Worm (Caenorhabditis elegans) whole organism, midembryonic: ENCODE data around the gene clec-86.

Source experiments
- T22C8.4 ChIP-seq: fragments of 200-800 bp; sonication (Bioruptor generic); IDR thresholded peaks from 2 replicates; pipeline ENCODE4 v1.3.6; 2022; ENCODE audit warnings: missing genetic modification characterization, missing compliant biosample characterization
- cog-1 ChIP-seq: sonication (generic microtip); optimal IDR thresholded peaks from 2 replicates; lab custom pipeline; 2016; ENCODE audit warnings: missing genetic modification characterization, missing compliant biosample characterization
- flt-1 ChIP-seq: fragments of 200-800 bp; sonication (Bioruptor generic); IDR thresholded peaks from 2 replicates; pipeline ENCODE4 v1.3.6; 2022; ENCODE audit warnings: missing genetic modification characterization, missing compliant biosample characterization
- klf-2 ChIP-seq: fragments of 200-800 bp; sonication (Bioruptor generic); conservative IDR thresholded peaks from 2 replicates; pipeline ENCODE4 v1.3.6; 2022; ENCODE audit warnings: missing genetic modification reagents, missing genetic modification characterization, missing compliant biosample characterization
- med-1 ChIP-seq: sonication (generic microtip); optimal IDR thresholded peaks from 2 replicates; lab custom pipeline; 2017; ENCODE audit warnings: missing genetic modification characterization, mild to moderate bottlenecking, missing compliant biosample characterization, antibody characterized with exemption, missing genetic modification reagents; ENCODE audit not compliant: insufficient read depth
- ref-1 ChIP-seq: fragments of 200-800 bp; sonication (Bioruptor generic); conservative IDR thresholded peaks from 2 replicates; pipeline ENCODE4 v1.3.6; 2022; ENCODE audit warnings: missing genetic modification reagents, missing genetic modification characterization, missing compliant biosample characterization
- tab-1 ChIP-seq: fragments of 200-800 bp; sonication (Bioruptor generic); IDR thresholded peaks from 2 replicates; pipeline ENCODE4 v1.3.6; 2022; ENCODE audit warnings: missing genetic modification characterization, missing compliant biosample characterization
- ztf-23 ChIP-seq: fragments of 200-800 bp; sonication (Bioruptor generic); IDR thresholded peaks from 2 replicates; pipeline ENCODE4 v1.3.6; 2022; ENCODE audit warnings: missing genetic modification reagents, missing genetic modification characterization, missing compliant biosample characterization
- ztf-29 ChIP-seq: fragments of 200-800 bp; sonication (Bioruptor generic); IDR thresholded peaks from 2 replicates; pipeline ENCODE4 v1.3.6; 2022; ENCODE audit warnings: missing genetic modification reagents, missing genetic modification characterization, missing compliant biosample characterization

Gene clec-86

DNA sequence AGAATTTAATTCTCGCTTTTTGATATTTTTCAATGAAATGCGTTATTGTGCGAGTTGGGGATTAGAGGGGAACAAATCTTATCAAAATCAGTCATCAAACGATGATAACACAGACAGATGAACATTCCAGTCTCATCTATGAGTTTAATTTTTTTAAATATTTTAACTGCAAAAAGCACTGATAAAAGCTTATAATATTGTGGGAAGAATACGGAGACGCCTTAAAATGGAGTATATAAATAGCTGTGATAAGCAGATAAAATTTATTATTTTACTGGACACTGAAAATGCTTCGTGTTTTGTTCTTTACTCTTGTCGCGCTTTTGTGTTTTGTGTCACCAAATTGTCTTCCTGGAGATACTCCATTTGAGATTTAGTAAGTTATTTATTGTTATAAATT is at the start of gene clec-86:
clec-86 (plus strand) TSS at position 262 of the 400 bp plus-strand sequence.
- no peak for TF ChIP-seq flt-1

DNA sequence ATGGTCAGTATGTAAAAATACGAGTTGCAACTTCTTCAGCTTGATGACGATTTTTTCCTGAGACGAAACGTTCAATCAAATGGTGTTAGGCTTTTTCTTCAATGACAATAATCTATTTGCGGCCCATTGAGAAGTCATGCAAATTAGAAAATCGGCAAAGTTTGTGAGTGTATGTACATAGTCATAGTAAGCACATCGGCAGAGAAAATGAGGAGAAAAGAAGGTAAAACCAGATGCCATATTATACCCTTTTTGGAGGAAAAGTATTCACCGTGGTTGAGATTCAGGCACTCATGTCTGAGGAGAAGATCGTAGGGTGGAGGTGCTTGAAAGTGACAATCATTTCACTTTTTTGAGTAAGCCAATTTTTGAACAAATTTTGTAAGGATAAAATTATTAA is 43.3 kb upstream of the clec-86 start, which contains the start of gene C36B7.5:
C36B7.5 (minus strand) TSS at position 101 of the 400 bp plus-strand sequence.
- TF ChIP-seq ztf-23 (GFP tag; lab: Robert Waterston, UW) (no peak), T22C8.4 (GFP tag; lab: Robert Waterston, UW) (no peak), ztf-29 (GFP tag; lab: Robert Waterston, UW) (no peak), ref-1 (no peak), flt-1 (no peak), klf-2 (GFP tag; lab: Robert Waterston, UW) (no peak), cog-1 (tag; lab: Kevin White, UChicago) (no peak), med-1 (GFP tag; lab: Kevin White, UChicago) (no peak)

DNA sequence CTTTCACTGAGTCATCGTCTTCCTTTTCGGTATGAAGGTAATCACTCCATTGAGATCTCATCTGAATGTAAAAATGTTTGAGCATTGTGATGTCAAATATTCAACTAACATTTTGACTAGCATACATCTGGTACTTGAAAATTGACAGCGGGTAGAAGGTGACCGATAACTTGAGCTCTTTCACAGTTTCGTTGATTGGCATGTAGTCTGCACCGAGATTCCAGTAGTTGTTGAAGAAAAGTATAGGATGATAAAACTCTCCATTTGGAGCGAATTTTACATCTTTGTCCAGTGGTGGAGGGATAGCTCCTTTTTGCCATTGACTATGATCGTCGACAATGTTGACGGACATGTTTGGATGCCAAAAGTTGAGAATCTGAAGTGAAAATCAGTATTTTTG is 40.6 kb upstream of the clec-86 start:
- TF ChIP-seq klf-2 (GFP tag; lab: Robert Waterston, UW): no peak
- no peak for TF ChIP-seq ztf-23 (GFP tag; lab: Robert Waterston, UW)

DNA sequence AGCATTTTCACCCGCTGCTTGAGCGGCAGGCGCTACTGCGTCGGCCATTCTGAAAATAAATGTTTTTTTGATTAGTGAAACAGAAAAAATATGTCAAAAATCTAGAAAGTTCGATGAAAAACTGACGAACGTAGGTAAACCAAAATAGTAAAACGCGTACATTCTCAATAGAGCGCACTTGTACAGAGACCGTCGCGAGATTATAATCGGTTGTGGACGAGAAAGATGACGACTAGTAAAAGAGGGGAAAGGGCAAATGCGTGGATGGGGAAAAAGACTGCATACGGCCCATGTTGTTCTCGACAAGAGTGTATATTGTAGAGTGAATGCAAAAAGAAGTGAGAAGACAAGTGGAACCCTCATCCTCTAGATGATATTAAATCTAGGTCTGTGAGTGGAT is 39.4 kb upstream of the clec-86 start, which contains the start of gene C36B7.6:
C36B7.6 (minus strand) TSS at position 49 of the 400 bp plus-strand sequence.
- TF ChIP-seq ref-1 (no peak), flt-1 (no peak), ztf-23 (GFP tag; lab: Robert Waterston, UW) (no peak), klf-2 (GFP tag; lab: Robert Waterston, UW) (no peak)

DNA sequence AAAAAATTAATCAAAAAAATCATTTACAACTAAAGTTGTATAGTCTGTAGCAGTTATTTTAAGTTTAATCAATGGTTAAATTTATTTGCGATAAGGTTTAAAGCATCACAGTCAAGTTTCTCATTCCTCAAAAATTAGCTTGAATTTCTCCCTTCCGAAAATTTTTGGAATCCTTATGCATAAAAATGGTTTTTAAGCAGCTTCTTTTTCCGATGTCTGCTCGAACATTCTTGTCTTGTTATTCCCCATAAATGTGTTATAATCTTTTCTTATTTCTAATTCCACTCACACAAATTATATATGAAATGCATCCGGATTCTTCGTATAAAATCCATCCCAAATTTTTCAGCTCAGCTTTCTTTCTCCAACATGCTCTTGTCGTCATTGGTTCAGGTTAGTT is 38.2 kb upstream of the clec-86 start, which contains the start of gene C36B7.3:
C36B7.3 (plus strand) TSS at position 301 of the 400 bp plus-strand sequence.
- TF ChIP-seq ref-1 (no peak), ztf-23 (GFP tag; lab: Robert Waterston, UW) (no peak), cog-1 (tag; lab: Kevin White, UChicago) (no peak), tab-1 (GFP tag; lab: Robert Waterston, UW) (no peak), T22C8.4 (GFP tag; lab: Robert Waterston, UW) (no peak)

DNA sequence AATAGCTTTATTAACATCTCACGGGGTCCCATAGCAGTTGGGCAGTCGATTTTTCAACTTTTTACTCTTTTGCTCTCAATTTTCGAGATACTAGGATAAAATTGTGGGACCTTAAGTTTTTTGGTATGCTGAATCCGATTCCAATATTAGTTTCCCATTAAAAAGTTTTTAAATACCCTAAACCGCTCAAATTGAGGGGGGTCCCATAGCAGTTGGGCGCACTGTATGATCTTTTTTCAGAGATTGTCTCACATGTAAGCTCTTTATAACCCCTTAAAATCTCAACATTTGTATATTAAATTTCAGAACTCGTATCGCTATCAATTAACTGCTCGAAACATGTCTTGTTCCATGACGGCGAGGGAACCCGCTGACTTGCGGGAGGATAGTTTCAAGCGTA is 33.6 kb upstream of the clec-86 start, which contains the start of gene C36B7.2:
C36B7.2 (plus strand) TSS at position 301 of the 400 bp plus-strand sequence.
- TF ChIP-seq flt-1 (no peak), cog-1 (tag; lab: Kevin White, UChicago) (no peak), ref-1 (no peak), ztf-23 (GFP tag; lab: Robert Waterston, UW) (no peak), klf-2 (GFP tag; lab: Robert Waterston, UW) (no peak), ztf-29 (GFP tag; lab: Robert Waterston, UW) (no peak), tab-1 (GFP tag; lab: Robert Waterston, UW) (no peak), T22C8.4 (GFP tag; lab: Robert Waterston, UW) (no peak), med-1 (GFP tag; lab: Kevin White, UChicago) (no peak)

DNA sequence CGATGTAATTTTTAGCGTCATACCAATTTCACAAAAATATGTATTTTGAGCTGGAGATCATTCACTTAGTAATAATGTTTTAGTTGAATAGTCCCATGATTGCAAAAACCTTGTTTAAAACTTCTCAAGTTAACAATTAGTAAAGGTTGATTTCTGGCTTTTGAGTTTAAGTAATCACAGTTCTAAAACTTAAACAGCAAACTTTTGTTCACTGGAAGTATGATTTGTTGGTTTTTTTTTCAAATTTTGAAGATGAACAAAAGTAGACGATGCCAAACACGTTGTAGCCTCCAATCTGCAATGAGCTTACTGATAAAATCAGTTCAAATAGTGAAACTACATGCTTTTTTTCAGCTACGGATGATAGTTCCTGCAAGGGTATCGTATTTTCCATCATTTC is 27.1 kb upstream of the clec-86 start, which contains the start of gene C36B7.1:
C36B7.1 (plus strand) TSS at position 301 of the 400 bp plus-strand sequence.
- TF ChIP-seq ref-1 (no peak), T22C8.4 (GFP tag; lab: Robert Waterston, UW) (no peak), klf-2 (GFP tag; lab: Robert Waterston, UW) (no peak), tab-1 (GFP tag; lab: Robert Waterston, UW) (no peak), ztf-23 (GFP tag; lab: Robert Waterston, UW) (no peak), cog-1 (tag; lab: Kevin White, UChicago) (no peak), ztf-29 (GFP tag; lab: Robert Waterston, UW) (no peak), med-1 (GFP tag; lab: Kevin White, UChicago) (no peak), flt-1 (no peak)

DNA sequence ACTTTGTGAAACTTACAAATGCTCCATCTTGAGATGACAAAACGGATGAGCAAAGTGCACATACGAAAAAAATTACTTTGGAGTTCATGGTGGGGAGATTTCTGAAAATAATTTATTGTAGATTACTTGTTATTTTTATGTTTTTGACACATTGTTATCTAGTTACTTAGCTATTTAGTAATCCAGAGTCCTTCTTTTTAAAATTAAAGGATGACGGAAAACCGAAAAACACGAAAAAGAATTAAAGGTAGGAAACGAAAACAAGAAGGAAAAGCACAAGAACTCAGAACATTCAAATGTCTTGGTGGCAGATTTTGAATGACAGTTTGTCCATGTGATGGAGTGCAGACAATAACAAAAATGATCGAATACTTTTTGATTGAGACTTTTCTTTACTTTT is 22.8 kb upstream of the clec-86 start, which contains the start of gene hen-1:
hen-1 (minus strand) TSS at position 101 of the 400 bp plus-strand sequence.
- TF ChIP-seq med-1 (GFP tag; lab: Kevin White, UChicago): no peak
- TF ChIP-seq flt-1: no peak
- no peak for TF ChIP-seq ztf-29 (GFP tag; lab: Robert Waterston, UW)
- TF ChIP-seq klf-2 (GFP tag; lab: Robert Waterston, UW): no peak
- TF ChIP-seq cog-1 (tag; lab: Kevin White, UChicago): no peak
- TF ChIP-seq ref-1: no peak
- TF ChIP-seq tab-1 (GFP tag; lab: Robert Waterston, UW): no peak
- no peak for TF ChIP-seq T22C8.4 (GFP tag; lab: Robert Waterston, UW)
- TF ChIP-seq ztf-23 (GFP tag; lab: Robert Waterston, UW): no peak

DNA sequence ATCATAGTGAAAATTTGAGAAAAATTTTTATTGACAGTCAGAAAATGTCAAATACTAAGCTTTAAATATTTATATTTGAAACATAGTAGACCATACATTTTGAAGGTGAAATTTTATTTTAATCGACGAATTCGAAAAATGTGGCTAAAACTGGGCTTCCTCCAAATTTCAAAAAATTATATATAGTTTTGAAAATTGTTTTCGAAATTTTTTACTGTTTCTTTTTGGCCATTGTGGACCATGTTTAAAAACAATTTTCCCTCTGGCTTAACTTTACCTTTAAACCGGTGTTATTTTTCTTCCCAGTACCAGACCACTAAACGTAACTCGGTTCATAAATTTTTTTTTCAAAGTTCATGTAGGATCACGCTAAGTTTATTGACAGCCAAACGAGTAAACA is 17.0 kb upstream of the clec-86 start:
- TF ChIP-seq T22C8.4 (GFP tag; lab: Robert Waterston, UW) (no peak), klf-2 (GFP tag; lab: Robert Waterston, UW) (no peak), med-1 (GFP tag; lab: Kevin White, UChicago) (no peak), ztf-23 (GFP tag; lab: Robert Waterston, UW) (no peak), tab-1 (GFP tag; lab: Robert Waterston, UW) (no peak), ztf-29 (GFP tag; lab: Robert Waterston, UW) (no peak), ref-1 (no peak), cog-1 (tag; lab: Kevin White, UChicago) (no peak), flt-1 (no peak)

DNA sequence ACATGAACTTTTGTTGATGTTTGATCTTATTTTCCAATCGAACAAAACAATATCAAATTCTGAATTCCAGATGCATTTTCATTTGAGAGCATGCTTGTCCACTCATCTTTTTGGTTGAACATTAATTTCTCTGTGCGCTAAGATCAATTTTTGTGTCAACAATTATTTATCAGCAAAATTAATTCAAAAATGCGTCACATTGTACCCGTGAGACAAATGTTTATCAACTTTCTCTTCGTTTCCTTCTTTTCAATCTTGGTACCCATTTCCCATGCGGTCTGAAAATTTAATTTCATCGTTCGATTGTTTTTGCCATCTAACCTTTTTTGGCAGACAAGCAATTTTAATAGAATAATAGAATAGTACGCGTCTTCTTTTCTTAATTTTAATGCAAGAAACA is 15.6 kb upstream of the clec-86 start:
- TF ChIP-seq flt-1 (no peak), klf-2 (GFP tag; lab: Robert Waterston, UW) (no peak), med-1 (GFP tag; lab: Kevin White, UChicago) (no peak), ztf-29 (GFP tag; lab: Robert Waterston, UW) (no peak), ztf-23 (GFP tag; lab: Robert Waterston, UW) (no peak), ref-1 (no peak), tab-1 (GFP tag; lab: Robert Waterston, UW) (no peak), cog-1 (tag; lab: Kevin White, UChicago) (no peak), T22C8.4 (GFP tag; lab: Robert Waterston, UW) (no peak)
